Fruit fly (Drosophila melanogaster): ENCODE measurements around the gene Ipk2.
A peak's percentile ranks its signal among the peaks of the same experiment; 100 is the strongest.

Ipk2 gene

DNA sequence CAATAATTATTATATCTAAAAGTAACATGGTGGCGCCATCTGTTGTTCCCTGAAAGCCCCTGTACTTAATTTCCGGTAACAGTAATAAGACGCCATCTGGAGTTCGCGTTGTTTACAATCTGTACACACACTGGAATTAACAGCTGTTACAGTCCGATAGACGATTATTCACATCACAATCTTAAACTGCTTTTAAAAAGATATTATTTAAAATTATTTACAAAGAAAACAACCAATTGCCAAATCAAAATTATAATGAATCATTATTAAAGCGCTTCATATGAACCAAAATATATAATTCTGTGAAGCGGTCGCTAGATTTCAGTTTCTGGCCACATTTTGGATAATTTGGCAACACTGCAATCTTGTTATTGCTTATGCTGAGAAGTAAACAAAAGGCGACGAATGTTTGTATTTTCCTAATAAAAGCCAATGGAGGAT, 28.4 kb upstream of the Ipk2 start, which contains the start of gene CG13689 (continued):
- TF ChIP-seq CG15696 (tag; optimal IDR thresholded peaks at IDR 0.05) (peak; percentile 78), wor (GFP tag; IDR thresholded peaks at IDR 0.05) (no peak), CG7786 (GFP tag; optimal IDR thresholded peaks at IDR 0.05) (no peak), sr (GFP tag; IDR thresholded peaks at IDR 0.05) (no peak), hkb (optimal IDR thresholded peaks at IDR 0.05) (no peak), hkb (GFP tag; IDR thresholded peaks at IDR 0.05) (peak; percentile 20; the same call in 1 of the 2 replicates), usp (GFP tag; optimal IDR thresholded peaks at IDR 0.05) (no peak), CG16863 (GFP tag; optimal IDR thresholded peaks at IDR 0.05) (peak; percentile 27), NFAT (GFP tag; IDR thresholded peaks at IDR 0.05) (peak; percentile 83), Oli (tag; optimal IDR thresholded peaks at IDR 0.05) (no peak), CG18476 (GFP tag; optimal IDR thresholded peaks at IDR 0.05) (peak; percentile 29), CG5180 (GFP tag; optimal IDR thresholded peaks at IDR 0.05) (no peak), ftz-f1 (GFP tag; optimal IDR thresholded peaks at IDR 0.05) (no peak), NK7.1 (GFP tag; optimal IDR thresholded peaks at IDR 0.05) (no peak), p53 (GFP tag; optimal IDR thresholded peaks at IDR 0.05) (no peak), Taf1 (GFP tag; IDR thresholded peaks at IDR 0.05) (0 out of 2 replicates have a peak, but pooled peaks have one; percentile 27), Chrac-16 (GFP tag; optimal IDR thresholded peaks at IDR 0.05) (peak; percentile 77), D19B (GFP tag; optimal IDR thresholded peaks at IDR 0.05) (no peak), CG10431 (GFP tag; optimal IDR thresholded peaks at IDR 0.05) (no peak), CG18011 (GFP tag; optimal IDR thresholded peaks at IDR 0.05) (no peak), CG3726 (GFP tag; IDR thresholded peaks at IDR 0.05) (no peak), HLHmδ (GFP tag; optimal IDR thresholded peaks at IDR 0.05) (no peak), MBD-R2 (GFP tag; IDR thresholded peaks at IDR 0.05) (peak; percentile 81), ara (GFP tag; IDR thresholded peaks at IDR 0.05) (no peak), bcd (GFP tag; optimal IDR thresholded peaks at IDR 0.05) (peak; percentile 59), stc (GFP tag; IDR thresholded peaks at IDR 0.05) (no peak), CG11398 (GFP tag; optimal IDR thresholded peaks at IDR 0.05) (no peak), CG6854 (GFP tag; optimal IDR thresholded peaks at IDR 0.05) (no peak), CG18764 (GFP tag; optimal IDR thresholded peaks at IDR 0.05) (peak; percentile 56), CG15011 (GFP tag; optimal IDR thresholded peaks at IDR 0.05) (no peak), Poxn (GFP tag; IDR thresholded peaks at IDR 0.05) (no peak), Dbx (GFP tag; IDR thresholded peaks at IDR 0.05) (no peak), CG11696 (GFP tag; IDR thresholded peaks at IDR 0.05) (no peak), sc (optimal IDR thresholded peaks at IDR 0.05) (no peak), sc (GFP tag; optimal IDR thresholded peaks at IDR 0.05) (no peak), Doc3 (GFP tag; IDR thresholded peaks at IDR 0.05; ENCODE audit: partially characterized antibody) (no peak), ham (GFP tag; IDR thresholded peaks at IDR 0.05) (no peak), otp (GFP tag; IDR thresholded peaks at IDR 0.05) (0 out of 3 replicates have a peak, but pooled peaks have one; percentile 30), chm (GFP tag; IDR thresholded peaks at IDR 0.05) (no peak), dimm (GFP tag; IDR thresholded peaks at IDR 0.05) (no peak), CG16815 (GFP tag; optimal IDR thresholded peaks at IDR 0.05) (peak; percentile 7), CG15601 (tag; optimal IDR thresholded peaks at IDR 0.05) (peak; percentile 21), Gug (GFP tag; IDR thresholded peaks at IDR 0.05) (peak; percentile 51; the same call in 2 of the 4 replicates), Sry-β (GFP tag; optimal IDR thresholded peaks at IDR 0.05) (no peak), nmo (GFP tag; optimal IDR thresholded peaks at IDR 0.05) (peak; percentile 41), CG8281 (tag; optimal IDR thresholded peaks at IDR 0.05) (no peak), twi (tag; optimal IDR thresholded peaks at IDR 0.05) (peak; percentile 37), repo (GFP tag; optimal IDR thresholded peaks at IDR 0.05) (no peak), E2f2 (GFP tag; IDR thresholded peaks at IDR 0.05) (peak; percentile 61), lab (GFP tag; optimal IDR thresholded peaks at IDR 0.05) (no peak), CTCF (GFP tag; optimal IDR thresholded peaks at IDR 0.05) (peak; percentile 100), Tbp (GFP tag; optimal IDR thresholded peaks at IDR 0.05) (no peak), Atf3 (GFP tag; optimal IDR thresholded peaks at IDR 0.05) (no peak), da (GFP tag; optimal IDR thresholded peaks at IDR 0.05) (no peak)

Measured in whole organism, embryonic.